Worm (Caenorhabditis elegans): ENCODE results near the gene crls-1.

DNA sequence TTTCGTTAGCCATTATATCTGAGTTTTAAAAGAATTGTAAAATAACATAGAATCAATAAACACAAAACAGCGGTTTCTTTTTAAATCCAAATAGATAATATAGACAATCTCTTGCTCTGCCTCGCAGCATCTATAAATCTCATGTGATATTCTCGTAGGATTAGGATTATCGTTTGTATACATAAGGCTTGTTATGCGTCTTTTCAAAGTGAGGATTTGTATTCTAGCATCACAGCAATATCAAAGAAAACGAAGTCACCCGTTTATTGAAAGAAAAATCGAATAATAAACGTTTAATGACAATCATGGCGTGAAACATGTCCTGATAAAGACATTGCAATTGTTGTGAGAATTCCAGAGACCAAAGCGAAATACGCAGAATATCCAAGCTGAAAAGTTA is 37.3 kb downstream of the crls-1 start, which contains the start of the genes T24C4.3 and clc-20:
- TF ChIP-seq tbx-37 (GFP tag; conservative IDR thresholded peaks at IDR 0.05) (no peak), tra-4 (tag; optimal IDR thresholded peaks at IDR 0.05) (no peak), ama-1 (optimal IDR thresholded peaks at IDR 0.05) (no peak), flt-1 (GFP tag; IDR thresholded peaks at IDR 0.05) (no peak), hnd-1 (tag; optimal IDR thresholded peaks at IDR 0.05) (no peak), sea-1 (GFP tag; conservative IDR thresholded peaks at IDR 0.05) (no peak), hmbx-1 (tag; optimal IDR thresholded peaks at IDR 0.05) (no peak), F13C5.2 (tag; optimal IDR thresholded peaks at IDR 0.05) (no peak), aly-1 (tag; optimal IDR thresholded peaks at IDR 0.05) (no peak)
